Fruit fly (Drosophila melanogaster) S2 (cell line): ENCODE measurements around the gene Drsl6.

Source experiments
- CG8478 ChIP-seq: fragments of >200 bp; optimal IDR thresholded peaks from 2 replicates; lab custom pipeline; 2018
- CTCF ChIP-seq, 2 experiments: fragments of >200 bp; optimal IDR thresholded peaks; 2 replicates each; lab custom pipeline; 2018

DNA sequence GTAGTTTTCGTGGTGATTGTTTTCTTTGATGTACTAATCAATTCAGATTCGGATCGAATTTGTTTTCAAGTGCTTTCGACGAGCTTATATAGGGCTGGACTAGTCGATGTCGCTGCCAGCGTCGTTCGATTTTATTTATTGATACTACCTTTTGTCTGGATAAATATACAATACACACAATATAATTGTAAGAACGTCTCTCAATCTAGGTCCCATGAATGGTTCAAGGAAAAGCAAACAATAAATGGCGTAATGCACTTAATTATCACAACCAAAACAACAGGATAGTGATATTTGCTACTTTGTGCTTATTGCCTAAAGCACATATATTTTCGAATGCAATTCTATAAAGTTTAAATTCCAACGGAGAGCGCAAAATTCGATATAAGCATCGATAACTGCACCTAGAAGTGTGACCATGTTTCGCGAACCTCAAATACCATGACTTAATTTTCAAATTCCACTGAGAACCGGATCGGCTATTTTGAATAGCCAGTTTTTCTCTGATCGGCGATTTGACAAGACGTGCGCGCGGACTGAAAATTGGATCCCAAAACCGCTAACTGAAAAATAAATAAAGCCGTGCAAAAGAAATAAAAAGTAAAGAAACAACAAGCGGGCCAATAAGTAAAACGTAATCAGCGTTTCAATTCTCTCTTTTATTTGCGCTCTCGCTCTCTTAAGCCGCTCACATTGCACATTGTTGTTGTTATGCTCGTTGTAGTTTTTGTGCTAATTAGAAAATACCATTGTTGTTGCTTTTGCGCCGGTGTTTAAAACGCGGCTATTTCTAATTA, at the start of gene Drsl6, which contains the start of gene kst:
- TF ChIP-seq CG8478 (lab: Kevin White, UChicago) (no peak), CTCF (optimal IDR thresholded peaks at IDR 0.05; lab: Kevin White, UChicago) (no peak)
